Worm (Caenorhabditis elegans): ENCODE results near the gene C23G10.2.

Gene C23G10.2

DNA sequence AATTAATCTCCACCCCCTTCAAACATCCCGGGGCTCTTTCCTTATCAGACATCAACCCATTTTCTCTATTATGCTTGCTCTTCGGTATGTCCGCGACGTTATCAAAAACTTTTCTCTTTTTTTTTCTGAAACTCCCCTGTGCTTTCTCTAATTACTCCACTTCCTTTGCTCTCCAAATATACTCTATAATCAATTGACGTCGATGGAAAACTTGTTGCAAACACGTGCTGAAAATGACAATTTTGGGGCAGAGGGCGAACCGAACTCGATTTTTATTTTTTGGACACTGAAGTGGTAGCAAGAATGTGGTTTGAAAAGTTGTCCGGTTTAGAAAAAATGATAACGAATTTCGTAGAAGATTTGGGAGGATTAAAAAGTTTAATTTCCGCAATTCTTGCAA, 28.8 kb upstream of the C23G10.2 start (continued):
- TF ChIP-seq ztf-11 (tag; optimal IDR thresholded peaks at IDR 0.05) = no peak
- no peak for TF ChIP-seq madf-9 (GFP tag; conservative IDR thresholded peaks at IDR 0.05)
- TF ChIP-seq Y105C5A.15 (GFP tag; IDR thresholded peaks at IDR 0.05) = no peak
- TF ChIP-seq R02D3.7 (tag; optimal IDR thresholded peaks at IDR 0.05) = no peak
- no peak for TF ChIP-seq aha-1 (tag)

DNA sequence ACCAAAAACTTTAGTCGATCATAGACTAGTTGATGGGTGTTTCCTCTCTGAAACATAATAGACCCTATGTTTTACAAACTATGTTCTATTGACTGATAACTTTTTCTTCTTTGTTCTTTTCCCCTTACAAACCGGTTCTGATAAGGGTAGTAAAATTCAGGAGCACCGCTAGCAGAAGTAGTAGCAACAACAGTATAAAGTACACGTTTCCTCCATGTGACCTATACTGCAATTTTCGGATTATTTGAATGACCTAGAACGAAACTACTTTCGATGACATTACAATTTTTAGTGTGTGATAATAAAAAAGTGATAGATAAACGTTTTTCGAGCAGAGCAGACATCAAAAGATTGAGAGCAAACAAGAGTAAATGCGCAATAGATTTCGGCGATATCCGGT, 27.6 kb upstream of the C23G10.2 start:
- TF ChIP-seq ceh-82 (tag; optimal IDR thresholded peaks at IDR 0.05) = no peak
- no peak for TF ChIP-seq dpl-1 (GFP tag; optimal IDR thresholded peaks at IDR 0.05)
- TF ChIP-seq daf-16 (GFP tag; optimal IDR thresholded peaks at IDR 0.05) = no peak
- peak; percentile 72 for TF ChIP-seq daf-16 (tag; optimal IDR thresholded peaks at IDR 0.05)
- no peak for TF ChIP-seq ceh-44 (GFP tag; IDR thresholded peaks at IDR 0.05)
- TF ChIP-seq lin-1 (GFP tag; IDR thresholded peaks at IDR 0.05) = peak; percentile 48; the same call in 1 of the 2 replicates
- no peak for TF ChIP-seq nhr-11 (tag; optimal IDR thresholded peaks at IDR 0.05)
- no peak for TF ChIP-seq T20F7.1 (GFP tag; optimal IDR thresholded peaks at IDR 0.05)
- no peak for TF ChIP-seq attf-4 (tag; optimal IDR thresholded peaks at IDR 0.05)
- no peak for TF ChIP-seq ceh-32 (tag; optimal IDR thresholded peaks at IDR 0.05; ENCODE audit: poor library complexity)
- no peak for TF ChIP-seq F49E8.2 (tag; optimal IDR thresholded peaks at IDR 0.05; ENCODE audit: borderline replicate concordance)
- no peak for TF ChIP-seq egl-43 (GFP tag; IDR thresholded peaks at IDR 0.05)
- no peak for TF ChIP-seq zfp-3 (GFP tag; conservative IDR thresholded peaks at IDR 0.05)
- TF ChIP-seq nhr-48 (tag; optimal IDR thresholded peaks at IDR 0.05) = peak; percentile 35
- no peak for TF ChIP-seq ztf-11 (tag; optimal IDR thresholded peaks at IDR 0.05)
- TF ChIP-seq Y75B8A.6 (GFP tag; IDR thresholded peaks at IDR 0.05) = no peak
- TF ChIP-seq saeg-2 (GFP tag; IDR thresholded peaks at IDR 0.05) = no peak
- TF ChIP-seq pqm-1 (tag; optimal IDR thresholded peaks at IDR 0.05) = peak; percentile 67
- TF ChIP-seq nhr-6 (tag; optimal IDR thresholded peaks at IDR 0.05) = no peak
- 0 out of 2 replicates have a peak, but pooled peaks have one; percentile 20 for TF ChIP-seq tra-1 (GFP tag; IDR thresholded peaks at IDR 0.05)
- TF ChIP-seq cey-2 (tag; optimal IDR thresholded peaks at IDR 0.05; ENCODE audit: borderline replicate concordance, insufficient read depth) = no peak
- no peak for TF ChIP-seq lin-29 (GFP tag; IDR thresholded peaks at IDR 0.05)
- no peak for TF ChIP-seq daf-12 (tag; optimal IDR thresholded peaks at IDR 0.05)
- no peak for TF ChIP-seq sdz-12 (GFP tag; optimal IDR thresholded peaks at IDR 0.05)
- no peak for TF ChIP-seq spr-1 (tag; optimal IDR thresholded peaks at IDR 0.05)
- peak; percentile 5 for TF ChIP-seq hlh-30 (tag; optimal IDR thresholded peaks at IDR 0.05; ENCODE audit: insufficient read depth)
- peak; percentile 89 for TF ChIP-seq dve-1 (tag; optimal IDR thresholded peaks at IDR 0.05; ENCODE audit: insufficient read depth)
- peak; percentile 20 for TF ChIP-seq nhr-77 (tag; optimal IDR thresholded peaks at IDR 0.05)
- TF ChIP-seq nhr-41 (GFP tag; IDR thresholded peaks at IDR 0.05) = no peak
- TF ChIP-seq gei-8 (GFP tag; optimal IDR thresholded peaks at IDR 0.05) = no peak
- TF ChIP-seq aha-1 (tag) = no peak
- TF ChIP-seq aly-2 (tag; optimal IDR thresholded peaks at IDR 0.05) = no peak
- no peak for TF ChIP-seq egl-27 (tag; optimal IDR thresholded peaks at IDR 0.05)
- TF ChIP-seq nhr-28 (tag; optimal IDR thresholded peaks at IDR 0.05) = peak; percentile 56
- peak in 1 of 2 experiments; percentile 64 for TF ChIP-seq mdl-1 (tag; optimal IDR thresholded peaks at IDR 0.05)
- no peak for TF ChIP-seq lin-13 (GFP tag; optimal IDR thresholded peaks at IDR 0.05)
- no peak for TF ChIP-seq mdt-29 (GFP tag; IDR thresholded peaks at IDR 0.05)
- TF ChIP-seq R02D3.7 (tag; optimal IDR thresholded peaks at IDR 0.05) = no peak
- no peak for TF ChIP-seq mes-2 (tag; optimal IDR thresholded peaks at IDR 0.05; ENCODE audit: poor library complexity, severe bottlenecking)
- TF ChIP-seq ceh-62 (tag; optimal IDR thresholded peaks at IDR 0.05) = no peak
- TF ChIP-seq daf-19 (GFP tag; conservative IDR thresholded peaks at IDR 0.05) = no peak
- TF ChIP-seq mxl-3 (GFP tag; optimal IDR thresholded peaks at IDR 0.05) = peak; percentile 4
- peak; percentile 82 for TF ChIP-seq php-3 (GFP tag; IDR thresholded peaks at IDR 0.05)
- peak; percentile 78 for TF ChIP-seq dmd-6 (GFP tag; IDR thresholded peaks at IDR 0.05)
- TF ChIP-seq nhr-102 (tag; optimal IDR thresholded peaks at IDR 0.05) = no peak
- TF ChIP-seq F10B5.3 (tag; optimal IDR thresholded peaks at IDR 0.05) = no peak
- no peak for TF ChIP-seq Y48G9A.11 (GFP tag; IDR thresholded peaks at IDR 0.05)
- TF ChIP-seq hlh-11 (tag; optimal IDR thresholded peaks at IDR 0.05) = peak; percentile 78
